Fruit fly (Drosophila melanogaster) whole organism, embryonic: ENCODE measurements around the gene drpr.
A peak's percentile ranks its signal among the peaks of the same experiment; 100 is the strongest.

Source experiments
- Ada2b ChIP-seq: fragments of 200-800 bp; sonication (Bioruptor generic); IDR thresholded peaks from 2 replicates; pipeline ENCODE4 v1.3.6; 2022; ENCODE audit warnings: missing biosample characterization, missing genetic modification characterization
- Adf1 ChIP-seq: fragments of 200-800 bp; sonication (Bioruptor generic); IDR thresholded peaks from 2 replicates; pipeline ENCODE4 v1.3.6; 2022; ENCODE audit warnings: missing biosample characterization, missing genetic modification characterization
- Atf3 ChIP-seq: fragments of 200-800 bp; sonication (Bioruptor generic); optimal IDR thresholded peaks from 3 replicates; lab custom pipeline; 2016; ENCODE audit warnings: missing biosample characterization, missing genetic modification characterization
- CG12942 ChIP-seq: fragments of 200-800 bp; sonication (Bioruptor generic); optimal IDR thresholded peaks from 3 replicates; lab custom pipeline; 2016; ENCODE audit warnings: missing biosample characterization, missing genetic modification characterization
- CG13287 ChIP-seq: fragments of 200-800 bp; sonication (Bioruptor generic); IDR thresholded peaks from 2 replicates; pipeline ENCODE4 v1.3.6; 2022; ENCODE audit warnings: missing biosample characterization, missing genetic modification characterization; ENCODE audit not compliant: partially characterized antibody
- CG15514 ChIP-seq: fragments of 200-800 bp; sonication (Bioruptor generic); optimal IDR thresholded peaks from 3 replicates; lab custom pipeline; 2017; ENCODE audit warnings: missing biosample characterization, missing genetic modification characterization, mild to moderate bottlenecking, moderate library complexity, missing genetic modification reagents
- CG15696 ChIP-seq: fragments of 200-800 bp; sonication (Bioruptor generic); optimal IDR thresholded peaks from 2 replicates; lab custom pipeline; 2019; ENCODE audit warnings: missing biosample characterization, mild to moderate bottlenecking, missing genetic modification characterization, moderate library complexity
- CG1603 ChIP-seq: fragments of 200-800 bp; sonication (Bioruptor generic); optimal IDR thresholded peaks from 2 replicates; lab custom pipeline; 2019; ENCODE audit warnings: missing biosample characterization, mild to moderate bottlenecking, missing genetic modification characterization, moderate library complexity
- CG16813 ChIP-seq: fragments of 200-800 bp; sonication (Bioruptor generic); IDR thresholded peaks from 3 replicates; pipeline ENCODE4 v1.3.6; 2022; ENCODE audit warnings: missing biosample characterization, missing genetic modification characterization; ENCODE audit not compliant: partially characterized antibody
- CG17361 ChIP-seq: fragments of 200-800 bp; sonication (Bioruptor generic); IDR thresholded peaks from 3 replicates; pipeline ENCODE4 v1.3.6; 2022; ENCODE audit warnings: missing biosample characterization, missing genetic modification characterization
- CG31388 ChIP-seq: fragments of 200-800 bp; sonication (Bioruptor generic); optimal IDR thresholded peaks from 2 replicates; lab custom pipeline; 2016; ENCODE audit warnings: missing biosample characterization, missing genetic modification characterization
- CG3281 ChIP-seq: fragments of 200-800 bp; sonication (Bioruptor generic); optimal IDR thresholded peaks from 3 replicates; lab custom pipeline; 2017; ENCODE audit warnings: missing biosample characterization, mild to moderate bottlenecking, missing genetic modification characterization
- CG3407 ChIP-seq: fragments of 200-800 bp; sonication (Bioruptor generic); optimal IDR thresholded peaks from 2 replicates; lab custom pipeline; 2018; ENCODE audit warnings: missing biosample characterization, mild to moderate bottlenecking, missing genetic modification characterization
- CG4424 ChIP-seq: fragments of 200-800 bp; sonication (Bioruptor generic); optimal IDR thresholded peaks from 3 replicates; lab custom pipeline; 2016; ENCODE audit warnings: missing biosample characterization, missing genetic modification characterization
- CG4854 ChIP-seq: fragments of 200-800 bp; sonication (Bioruptor generic); optimal IDR thresholded peaks from 2 replicates; lab custom pipeline; 2016; ENCODE audit warnings: missing biosample characterization, missing genetic modification characterization, inconsistent platforms
- CG7556 ChIP-seq: fragments of 200-800 bp; sonication (Bioruptor generic); optimal IDR thresholded peaks from 2 replicates; lab custom pipeline; 2017; ENCODE audit warnings: missing biosample characterization, mild to moderate bottlenecking, missing genetic modification characterization
- CG8290 ChIP-seq, 3 experiments: fragments of 200-800 bp; sonication (Bioruptor generic); optimal IDR thresholded peaks; 2 replicates each; lab custom pipeline; 2016 to 2019; ENCODE audit warnings: missing biosample characterization in 3 of 3, missing genetic modification characterization in 3 of 3, mild to moderate bottlenecking in 2 of 3, moderate library complexity in 1 of 3
- CG8388 ChIP-seq: fragments of 200-800 bp; sonication (Bioruptor generic); optimal IDR thresholded peaks from 2 replicates; lab custom pipeline; 2019; ENCODE audit warnings: missing biosample characterization, mild to moderate bottlenecking, missing genetic modification characterization, moderate library complexity
- CG9797 ChIP-seq: fragments of 200-800 bp; sonication (Bioruptor generic); optimal IDR thresholded peaks from 3 replicates; lab custom pipeline; 2018; ENCODE audit warnings: missing biosample characterization, mild to moderate bottlenecking, missing genetic modification characterization
- CTCF ChIP-seq: fragments of 200-800 bp; sonication (Bioruptor generic); optimal IDR thresholded peaks from 2 replicates; lab custom pipeline; 2017; ENCODE audit warnings: missing biosample characterization, mild to moderate bottlenecking, missing genetic modification characterization, moderate library complexity
- Deaf1 ChIP-seq: fragments of 200-800 bp; optimal IDR thresholded peaks from 3 replicates; lab custom pipeline; 2019; ENCODE audit warnings: missing biosample characterization, mild to moderate bottlenecking, missing genetic modification characterization, moderate library complexity
- Fer3 ChIP-seq: fragments of 200-800 bp; sonication (Bioruptor generic); optimal IDR thresholded peaks from 2 replicates; lab custom pipeline; 2018; ENCODE audit warnings: missing biosample characterization, mild to moderate bottlenecking, missing genetic modification characterization, moderate library complexity
- Gug ChIP-seq: fragments of 200-800 bp; sonication (Bioruptor generic); IDR thresholded peaks from 4 replicates; pipeline ENCODE4 v1.3.6; 2022; ENCODE audit warnings: missing biosample characterization, missing genetic modification characterization
- Hr78 ChIP-seq, 2 experiments: fragments of 200-800 bp in 1 of 2; fragments of >200 bp in 1 of 2; sonication (Bioruptor generic) in 1 of 2; optimal IDR thresholded peaks; 2 replicates each; lab custom pipeline; 2017 to 2019; ENCODE audit warnings: missing biosample characterization in 2 of 2, missing genetic modification characterization in 2 of 2, mild to moderate bottlenecking in 1 of 2, moderate library complexity in 1 of 2
- Lim3 ChIP-seq: fragments of 200-800 bp; sonication (Bioruptor generic); IDR thresholded peaks from 2 replicates; pipeline ENCODE4 v1.3.6; 2022; ENCODE audit warnings: missing biosample characterization, missing genetic modification characterization
- Myb ChIP-seq: fragments of 200-800 bp; sonication (Bioruptor generic); optimal IDR thresholded peaks from 2 replicates; lab custom pipeline; 2016; ENCODE audit warnings: missing biosample characterization, missing genetic modification characterization
- NC2β ChIP-seq: fragments of 200-800 bp; sonication (Bioruptor generic); optimal IDR thresholded peaks from 2 replicates; lab custom pipeline; 2016; ENCODE audit warnings: missing biosample characterization, missing genetic modification characterization
- Nf-YB ChIP-seq: fragments of 200-800 bp; sonication (Bioruptor generic); optimal IDR thresholded peaks from 3 replicates; lab custom pipeline; 2019; ENCODE audit warnings: missing biosample characterization, mild to moderate bottlenecking, missing genetic modification characterization, moderate library complexity
- Sry-δ ChIP-seq: fragments of 200-800 bp; sonication (Bioruptor generic); optimal IDR thresholded peaks from 2 replicates; lab custom pipeline; 2016; ENCODE audit warnings: missing biosample characterization, missing genetic modification characterization
- Ssrp ChIP-seq: fragments of 200-800 bp; sonication (Bioruptor generic); optimal IDR thresholded peaks from 2 replicates; lab custom pipeline; 2018; ENCODE audit warnings: missing biosample characterization, mild to moderate bottlenecking, missing genetic modification characterization, moderate library complexity
- Stat92E ChIP-seq, 3 experiments: fragments of >200 bp in 2 of 3; fragments of 200-800 bp in 1 of 3; sonication (Bioruptor generic) in 1 of 3; optimal IDR thresholded peaks; 2 replicates each; lab custom pipeline; 2017 to 2019; ENCODE audit warnings: missing biosample characterization in 3 of 3, missing genetic modification characterization in 3 of 3, mild to moderate bottlenecking in 1 of 3, moderate library complexity in 1 of 3
- Trl ChIP-seq, 3 experiments: fragments of >200 bp in 2 of 3; fragments of 200-800 bp in 1 of 3; sonication (Bioruptor generic) in 1 of 3; optimal IDR thresholded peaks; 2 replicates in 1 of 3; 3 replicates in 2 of 3; lab custom pipeline; 2016 to 2017; ENCODE audit warnings: missing biosample characterization in 1 of 3, missing genetic modification characterization in 1 of 3
- YL-1 ChIP-seq: fragments of 200-800 bp; sonication (Bioruptor generic); optimal IDR thresholded peaks from 3 replicates; lab custom pipeline; 2017; ENCODE audit warnings: missing biosample characterization, mild to moderate bottlenecking, missing genetic modification characterization
- abd-A ChIP-seq: fragments of 200-800 bp; sonication (Bioruptor generic); optimal IDR thresholded peaks from 3 replicates; lab custom pipeline; 2019; ENCODE audit warnings: missing biosample characterization, mild to moderate bottlenecking, missing genetic modification characterization, moderate library complexity
- bbx ChIP-seq: fragments of 200-800 bp; sonication (Bioruptor generic); IDR thresholded peaks from 2 replicates; pipeline ENCODE4 v1.3.6; 2022; ENCODE audit warnings: missing biosample characterization, missing genetic modification characterization; ENCODE audit not compliant: partially characterized antibody
- br ChIP-seq: fragments of >200 bp; optimal IDR thresholded peaks from 2 replicates; lab custom pipeline; 2017
- caup ChIP-seq: fragments of 200-800 bp; sonication (Bioruptor generic); optimal IDR thresholded peaks from 3 replicates; lab custom pipeline; 2017; ENCODE audit warnings: missing biosample characterization, mild to moderate bottlenecking, missing genetic modification characterization, moderate library complexity; ENCODE audit not compliant: severe bottlenecking
- crol ChIP-seq: fragments of 200-800 bp; sonication (Bioruptor generic); IDR thresholded peaks from 2 replicates; pipeline ENCODE4 v1.3.6; 2022; ENCODE audit warnings: missing biosample characterization, missing genetic modification characterization
- dati ChIP-seq: fragments of 200-800 bp; sonication (Bioruptor generic); IDR thresholded peaks from 2 replicates; pipeline ENCODE4 v1.3.6; 2022; ENCODE audit warnings: missing biosample characterization, missing genetic modification characterization
- eyg ChIP-seq: fragments of 200-800 bp; sonication (Bioruptor generic); optimal IDR thresholded peaks from 3 replicates; lab custom pipeline; 2016; ENCODE audit warnings: missing biosample characterization, missing genetic modification characterization
- gem ChIP-seq: fragments of 200-800 bp; sonication (Bioruptor generic); optimal IDR thresholded peaks from 2 replicates; lab custom pipeline; 2019; ENCODE audit warnings: missing biosample characterization, mild to moderate bottlenecking, missing genetic modification characterization, moderate library complexity
- hb ChIP-seq: fragments of 200-800 bp; sonication (Bioruptor generic); IDR thresholded peaks from 3 replicates; pipeline ENCODE4 v1.3.6; 2022; ENCODE audit warnings: missing biosample characterization, missing genetic modification characterization; ENCODE audit not compliant: partially characterized antibody
- lola ChIP-seq, 3 experiments: fragments of >200 bp in 2 of 3; fragments of 200-800 bp in 1 of 3; sonication (Bioruptor generic) in 1 of 3; optimal IDR thresholded peaks; 2 replicates each; lab custom pipeline; 2017 to 2019; ENCODE audit warnings: missing biosample characterization in 3 of 3, missing genetic modification characterization in 3 of 3, mild to moderate bottlenecking in 1 of 3, moderate library complexity in 1 of 3
- org-1 ChIP-seq: fragments of 200-800 bp; sonication (Bioruptor generic); optimal IDR thresholded peaks from 2 replicates; lab custom pipeline; 2017; ENCODE audit warnings: missing biosample characterization, missing genetic modification characterization
- phol ChIP-seq: fragments of 200-800 bp; sonication (Bioruptor generic); optimal IDR thresholded peaks from 3 replicates; lab custom pipeline; 2018; ENCODE audit warnings: missing biosample characterization, mild to moderate bottlenecking, missing genetic modification characterization, moderate library complexity
- seq ChIP-seq: fragments of 200-800 bp; sonication (Bioruptor generic); IDR thresholded peaks from 2 replicates; pipeline ENCODE4 v1.3.6; 2022; ENCODE audit warnings: missing biosample characterization, missing genetic modification characterization
- unc-4 ChIP-seq: fragments of 200-800 bp; sonication (Bioruptor generic); IDR thresholded peaks from 2 replicates; pipeline ENCODE4 v1.3.6; 2022; ENCODE audit warnings: missing biosample characterization, missing genetic modification characterization; ENCODE audit not compliant: partially characterized antibody

Gene drpr

dm6 chr3L:1738375-1739328 is 7.7 kb upstream of the drpr start, which contains the start of gene Gk2:
Gene Gk2, plus strand, starts transcription at chr3L:1738407.
- TF ChIP-seq CG7556, result no peak
- no peak for TF ChIP-seq CG8290 (GFP tag; optimal IDR thresholded peaks at IDR 0.05; lab: Kevin White, UChicago)
- peak in 1 of 2 experiments; percentile 11 for TF ChIP-seq CG8290 (tag; optimal IDR thresholded peaks at IDR 0.05; lab: Kevin White, UChicago)
- TF ChIP-seq Atf3, result no peak
- TF ChIP-seq gem, result no peak
- peak; percentile 38; the same call in 1 of the 2 replicates for TF ChIP-seq crol (GFP tag; lab: Robert Waterston, UW)
- TF ChIP-seq br (lab: Kevin White, UChicago), result no peak
- peak; percentile 61 for TF ChIP-seq Sry-δ (GFP tag; lab: Kevin White, UChicago)
- TF ChIP-seq Hr78 (GFP tag; optimal IDR thresholded peaks at IDR 0.05; lab: Kevin White, UChicago), result no peak
- no peak for TF ChIP-seq Ssrp (tag; lab: Kevin White, UChicago)
- no peak for TF ChIP-seq org-1
- peak; percentile 56 for TF ChIP-seq CG16813
- TF ChIP-seq Fer3, result peak; percentile 5
- no peak for TF ChIP-seq Gug (GFP tag; lab: Robert Waterston, UW)
- TF ChIP-seq CG1603 (tag; lab: Kevin White, UChicago), result peak; percentile 69
- no peak for TF ChIP-seq CTCF
- TF ChIP-seq caup (GFP tag; lab: Kevin White, UChicago), result no peak
- TF ChIP-seq Myb, result peak; percentile 58
- no peak for TF ChIP-seq Ada2b
- TF ChIP-seq CG15514, result peak; percentile 35
- no peak for TF ChIP-seq phol
- no peak for TF ChIP-seq hb (GFP tag; lab: Robert Waterston, UW)
- TF ChIP-seq dati (GFP tag; lab: Robert Waterston, UW), result no peak
- TF ChIP-seq bbx, result peak; percentile 45
- TF ChIP-seq Nf-YB, result peak; percentile 96
- TF ChIP-seq CG8388 (GFP tag; lab: Kevin White, UChicago), result no peak
- TF ChIP-seq CG13287 (GFP tag; lab: Robert Waterston, UW), result peak; percentile 72
- no peak for TF ChIP-seq CG3407 (GFP tag; lab: Kevin White, UChicago)
- no peak for TF ChIP-seq Adf1
- no peak for TF ChIP-seq seq (GFP tag; lab: Robert Waterston, UW)
- no peak for TF ChIP-seq CG12942
- no peak for TF ChIP-seq CG4424 (GFP tag; lab: Kevin White, UChicago)
- TF ChIP-seq Lim3 (GFP tag; lab: Robert Waterston, UW), result no peak
- TF ChIP-seq CG4854, result no peak
- TF ChIP-seq lola (GFP tag; optimal IDR thresholded peaks at IDR 0.05; lab: Kevin White, UChicago), result no peak
- TF ChIP-seq CG31388 (GFP tag; lab: Kevin White, UChicago), result no peak
- no peak for TF ChIP-seq YL-1 (GFP tag; lab: Kevin White, UChicago)
- TF ChIP-seq Trl (optimal IDR thresholded peaks at IDR 0.05; lab: Kevin White, UChicago), result no peak
- no peak for TF ChIP-seq Trl (GFP tag; optimal IDR thresholded peaks at IDR 0.05; lab: Kevin White, UChicago)
- no peak for TF ChIP-seq NC2β
- TF ChIP-seq CG17361, result peak; percentile 27; the same call in 1 of the 3 replicates
- peak; percentile 17 for TF ChIP-seq abd-A (tag; lab: Kevin White, UChicago)
- TF ChIP-seq Deaf1 (tag; lab: Kevin White, UChicago), result peak; percentile 47
- no peak for TF ChIP-seq CG15696
- peak; percentile 22 for TF ChIP-seq CG3281 (GFP tag; lab: Kevin White, UChicago)
- no peak for TF ChIP-seq Stat92E (GFP tag; optimal IDR thresholded peaks at IDR 0.05; lab: Kevin White, UChicago)
- TF ChIP-seq eyg (GFP tag; lab: Kevin White, UChicago), result no peak
- peak; percentile 69 for TF ChIP-seq CG9797
- TF ChIP-seq unc-4 (GFP tag; lab: Robert Waterston, UW), result peak; percentile 49; the same call in 1 of the 2 replicates
